Worm (Caenorhabditis elegans): ENCODE results near the gene ttr-26.

Gene ttr-26

DNA sequence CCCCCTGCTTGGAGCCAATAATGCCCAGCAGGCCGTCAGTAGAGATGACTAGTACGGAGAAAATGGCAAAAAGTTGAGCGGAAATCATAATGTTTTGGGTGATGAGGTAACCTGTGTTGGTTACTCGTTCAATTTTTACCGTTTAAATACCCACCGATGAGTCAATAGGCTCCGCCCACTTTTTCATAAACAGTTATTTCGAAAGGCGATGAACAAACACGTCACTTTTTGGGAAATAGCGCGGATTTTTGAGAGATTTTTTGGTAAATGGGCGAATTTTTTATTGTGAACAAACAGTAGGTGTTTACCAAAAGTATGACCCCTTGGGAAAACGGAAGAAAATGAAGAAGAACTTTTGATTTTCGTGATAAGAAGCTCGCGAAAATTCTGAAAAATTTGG, at the start of gene ttr-26:
ttr-26 (minus strand) TSS at position 101 of the 400 bp plus-strand sequence.
- TF ChIP-seq lin-39 (tag; optimal IDR thresholded peaks at IDR 0.05), result no peak
- no peak for TF ChIP-seq lin-1 (GFP tag; IDR thresholded peaks at IDR 0.05)
- TF ChIP-seq tag-97 (GFP tag; IDR thresholded peaks at IDR 0.05), result no peak
- TF ChIP-seq F37D6.2 (tag; optimal IDR thresholded peaks at IDR 0.05), result no peak
- TF ChIP-seq R02D3.7 (tag; optimal IDR thresholded peaks at IDR 0.05), result no peak
- no peak for TF ChIP-seq duxl-1 (tag; optimal IDR thresholded peaks at IDR 0.05; ENCODE audit: poor library complexity)
- TF ChIP-seq nhr-111 (GFP tag; optimal IDR thresholded peaks at IDR 0.05), result no peak
- no peak for TF ChIP-seq ztf-11 (tag; optimal IDR thresholded peaks at IDR 0.05)
- TF ChIP-seq lir-3 (tag; optimal IDR thresholded peaks at IDR 0.05), result no peak
- no peak for TF ChIP-seq lin-13 (GFP tag; optimal IDR thresholded peaks at IDR 0.05)
- no peak for TF ChIP-seq mxl-3 (GFP tag; optimal IDR thresholded peaks at IDR 0.05)
- TF ChIP-seq ama-1 (optimal IDR thresholded peaks at IDR 0.05), result no peak
- TF ChIP-seq mdl-1 (tag; optimal IDR thresholded peaks at IDR 0.05), result no peak
- TF ChIP-seq hif-1 (tag; optimal IDR thresholded peaks at IDR 0.05), result no peak
- no peak for TF ChIP-seq nhr-77 (tag; optimal IDR thresholded peaks at IDR 0.05)
- TF ChIP-seq tra-1 (GFP tag; IDR thresholded peaks at IDR 0.05), result no peak
- TF ChIP-seq dpl-1 (GFP tag; optimal IDR thresholded peaks at IDR 0.05), result no peak
- TF ChIP-seq dmd-8 (GFP tag; IDR thresholded peaks at IDR 0.05), result no peak
- TF ChIP-seq vab-7 (GFP tag; IDR thresholded peaks at IDR 0.05), result no peak

DNA sequence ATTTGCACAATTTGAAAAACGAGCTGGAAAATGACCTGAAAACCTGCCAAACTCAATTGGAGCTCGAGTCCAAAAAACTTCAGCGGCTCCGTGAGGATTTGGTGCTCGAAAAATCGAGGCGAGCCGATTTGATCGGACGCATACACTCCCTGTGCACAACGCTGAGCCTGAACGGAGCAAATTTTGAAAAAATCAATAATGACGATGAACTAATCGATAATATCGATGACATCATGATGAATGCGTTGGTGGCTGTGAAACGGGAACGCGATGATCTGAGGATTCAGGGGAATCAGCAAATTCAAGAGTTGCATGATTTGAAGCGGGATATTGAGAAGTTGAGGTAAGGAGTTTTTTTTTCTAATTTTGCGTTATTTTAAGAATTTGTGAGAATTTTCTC, 45.4 kb upstream of the ttr-26 start:
- TF ChIP-seq ceh-32 (tag; optimal IDR thresholded peaks at IDR 0.05; ENCODE audit: poor library complexity), result no peak
- peak; percentile 73 for TF ChIP-seq ceh-28 (tag; optimal IDR thresholded peaks at IDR 0.05)
- TF ChIP-seq egl-27 (tag; optimal IDR thresholded peaks at IDR 0.05), result no peak
- no peak for TF ChIP-seq dve-1 (tag; optimal IDR thresholded peaks at IDR 0.05; ENCODE audit: insufficient read depth)

ce11 chrV:18597779-18598178, 37.7 kb upstream of the ttr-26 start:
- TF ChIP-seq Y75B8A.6 (GFP tag; IDR thresholded peaks at IDR 0.05) (no peak), hmg-1.1 (GFP tag; IDR thresholded peaks at IDR 0.05) (no peak), unc-130 (GFP tag; optimal IDR thresholded peaks at IDR 0.05) (no peak), nhr-76 (tag; optimal IDR thresholded peaks at IDR 0.05) (no peak), sdz-12 (GFP tag; optimal IDR thresholded peaks at IDR 0.05) (no peak), daf-12 (tag; optimal IDR thresholded peaks at IDR 0.05) (no peak), vab-7 (GFP tag; IDR thresholded peaks at IDR 0.05) (no peak), Y105C5A.15 (GFP tag; IDR thresholded peaks at IDR 0.05) (no peak)

DNA sequence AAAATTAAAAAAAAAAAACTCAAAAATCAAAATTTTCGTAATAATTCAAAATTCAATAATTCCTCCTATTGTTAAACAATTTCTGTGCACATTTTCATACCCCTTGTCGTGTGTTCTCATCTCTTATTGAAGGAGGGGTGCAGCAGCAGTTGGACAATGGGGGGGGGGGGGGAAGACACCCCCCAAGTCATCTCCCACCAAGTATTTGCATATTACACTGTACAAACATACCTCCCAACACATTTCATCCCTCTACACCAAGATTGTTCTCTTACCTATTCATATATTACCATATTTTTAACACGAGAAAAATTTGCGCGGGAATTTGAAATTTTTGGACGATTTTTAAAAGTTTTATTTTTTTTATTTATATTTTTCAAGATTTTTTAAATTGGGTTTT, 36.2 kb upstream of the ttr-26 start:
- no peak for TF ChIP-seq mdt-29 (GFP tag; IDR thresholded peaks at IDR 0.05)
- TF ChIP-seq dmd-9 (GFP tag; IDR thresholded peaks at IDR 0.05), result no peak
- TF ChIP-seq lim-7 (GFP tag; IDR thresholded peaks at IDR 0.05), result no peak
- no peak for TF ChIP-seq nhr-41 (GFP tag; IDR thresholded peaks at IDR 0.05)
- TF ChIP-seq F37D6.2 (tag; optimal IDR thresholded peaks at IDR 0.05), result no peak
- no peak for TF ChIP-seq spr-1 (tag; optimal IDR thresholded peaks at IDR 0.05)

ce11 chrV:18592448-18592847, 32.4 kb upstream of the ttr-26 start, which contains the start of gene grdn-1:
TSS of gene grdn-1 (plus strand) at chrV:18592748.
- TF ChIP-seq tag-97 (GFP tag; IDR thresholded peaks at IDR 0.05) (no peak), nhr-42 (GFP tag; IDR thresholded peaks at IDR 0.05) (no peak), egl-27 (tag; optimal IDR thresholded peaks at IDR 0.05) (no peak), duxl-1 (tag; optimal IDR thresholded peaks at IDR 0.05; ENCODE audit: poor library complexity) (no peak), ZK546.5 (tag; optimal IDR thresholded peaks at IDR 0.05) (no peak), lin-1 (GFP tag; IDR thresholded peaks at IDR 0.05) (no peak), ceh-82 (tag; optimal IDR thresholded peaks at IDR 0.05) (no peak), zfp-2 (tag; optimal IDR thresholded peaks at IDR 0.05) (no peak), Y48G9A.11 (GFP tag; IDR thresholded peaks at IDR 0.05) (no peak), daf-19 (GFP tag; conservative IDR thresholded peaks at IDR 0.05) (no peak), mdt-29 (GFP tag; IDR thresholded peaks at IDR 0.05) (no peak)
